Worm (Caenorhabditis elegans): ENCODE results near the gene T19H5.6.

The T19H5.6 gene

DNA sequence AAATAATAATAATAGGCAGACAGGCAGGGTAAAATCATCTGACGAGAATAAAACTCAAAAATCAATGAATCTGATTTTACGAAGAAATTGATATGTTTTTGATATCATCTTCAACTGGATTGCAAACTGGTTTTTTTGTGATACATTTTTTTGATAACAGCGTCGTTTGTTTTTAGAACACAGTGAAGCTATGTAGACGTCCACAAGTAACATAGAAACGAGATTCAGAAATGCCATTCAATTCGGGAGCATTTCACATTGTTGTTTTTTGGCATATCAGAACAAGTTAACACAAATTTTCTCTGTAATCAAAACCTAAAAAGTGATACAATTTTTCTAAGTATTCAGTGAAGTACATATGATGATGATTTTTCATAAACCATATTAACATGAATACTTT lies 31.8 kb downstream of the T19H5.6 start, which contains the start of gene chil-13:
TSS of gene chil-13 (minus strand) at position 101 of the 400 bp plus-strand sequence.
- TF ChIP-seq tbx-11 (GFP tag; IDR thresholded peaks at IDR 0.05): no peak
- no peak for TF ChIP-seq ama-1 (optimal IDR thresholded peaks at IDR 0.05)
- no peak for TF ChIP-seq F13C5.2 (tag; optimal IDR thresholded peaks at IDR 0.05)
- no peak for TF ChIP-seq scrt-1 (GFP tag; IDR thresholded peaks at IDR 0.05)
- no peak for TF ChIP-seq ceh-13 (GFP tag; optimal IDR thresholded peaks at IDR 0.05)
- TF ChIP-seq hmg-4 (GFP tag; optimal IDR thresholded peaks at IDR 0.05): no peak
- TF ChIP-seq aly-1 (tag; optimal IDR thresholded peaks at IDR 0.05): no peak
- TF ChIP-seq ceh-36 (tag; optimal IDR thresholded peaks at IDR 0.05): no peak
- TF ChIP-seq hnd-1 (tag; optimal IDR thresholded peaks at IDR 0.05): no peak
- TF ChIP-seq tra-4 (tag; optimal IDR thresholded peaks at IDR 0.05): no peak
- no peak for TF ChIP-seq hmbx-1 (tag; optimal IDR thresholded peaks at IDR 0.05)
- no peak for TF ChIP-seq sea-1 (GFP tag; conservative IDR thresholded peaks at IDR 0.05)
- TF ChIP-seq flt-1 (GFP tag; IDR thresholded peaks at IDR 0.05): no peak
- no peak for TF ChIP-seq tbx-37 (GFP tag; conservative IDR thresholded peaks at IDR 0.05)
- TF ChIP-seq B0310.2 (tag; optimal IDR thresholded peaks at IDR 0.05): no peak
- TF ChIP-seq ets-7 (tag; optimal IDR thresholded peaks at IDR 0.05): no peak
- no peak for TF ChIP-seq pes-1 (GFP tag; IDR thresholded peaks at IDR 0.05)

DNA sequence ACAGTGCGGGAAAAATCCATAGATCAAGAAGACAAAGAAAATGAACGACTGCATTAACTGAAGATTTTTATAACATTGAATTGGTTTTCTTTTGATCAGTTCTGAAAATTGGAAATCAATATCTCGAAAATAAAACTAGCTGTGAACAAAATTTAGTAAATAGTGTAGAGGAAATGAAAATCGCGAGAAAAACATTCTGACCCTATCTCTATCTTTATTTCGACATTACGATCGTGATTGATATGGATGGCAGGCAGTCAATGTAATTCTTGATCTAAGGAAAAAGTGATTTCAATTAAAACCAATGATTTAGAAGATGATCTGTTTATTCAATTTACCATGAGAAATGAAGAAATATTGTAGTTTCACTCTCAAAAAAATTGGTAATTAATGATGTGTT lies 34.0 kb downstream of the T19H5.6 start, which contains the start of gene kin-16:
TSS of gene kin-16 (minus strand) at position 101 of the 400 bp plus-strand sequence.
- no peak for TF ChIP-seq B0310.2 (tag; optimal IDR thresholded peaks at IDR 0.05)
- no peak for TF ChIP-seq flt-1 (GFP tag; IDR thresholded peaks at IDR 0.05)
- no peak for TF ChIP-seq sea-1 (GFP tag; conservative IDR thresholded peaks at IDR 0.05)
- no peak for TF ChIP-seq tbx-37 (GFP tag; conservative IDR thresholded peaks at IDR 0.05)
- no peak for TF ChIP-seq hmbx-1 (tag; optimal IDR thresholded peaks at IDR 0.05)
- TF ChIP-seq hmg-4 (GFP tag; optimal IDR thresholded peaks at IDR 0.05): no peak
- no peak for TF ChIP-seq pes-1 (GFP tag; IDR thresholded peaks at IDR 0.05)
- TF ChIP-seq ceh-13 (GFP tag; optimal IDR thresholded peaks at IDR 0.05): no peak
- no peak for TF ChIP-seq F13C5.2 (tag; optimal IDR thresholded peaks at IDR 0.05)
- no peak for TF ChIP-seq ets-7 (tag; optimal IDR thresholded peaks at IDR 0.05)
- no peak for TF ChIP-seq tbx-11 (GFP tag; IDR thresholded peaks at IDR 0.05)
- TF ChIP-seq hnd-1 (tag; optimal IDR thresholded peaks at IDR 0.05): no peak
- no peak for TF ChIP-seq tra-4 (tag; optimal IDR thresholded peaks at IDR 0.05)
- no peak for TF ChIP-seq aly-1 (tag; optimal IDR thresholded peaks at IDR 0.05)
- TF ChIP-seq ceh-36 (tag; optimal IDR thresholded peaks at IDR 0.05): no peak
- no peak for TF ChIP-seq scrt-1 (GFP tag; IDR thresholded peaks at IDR 0.05)

DNA sequence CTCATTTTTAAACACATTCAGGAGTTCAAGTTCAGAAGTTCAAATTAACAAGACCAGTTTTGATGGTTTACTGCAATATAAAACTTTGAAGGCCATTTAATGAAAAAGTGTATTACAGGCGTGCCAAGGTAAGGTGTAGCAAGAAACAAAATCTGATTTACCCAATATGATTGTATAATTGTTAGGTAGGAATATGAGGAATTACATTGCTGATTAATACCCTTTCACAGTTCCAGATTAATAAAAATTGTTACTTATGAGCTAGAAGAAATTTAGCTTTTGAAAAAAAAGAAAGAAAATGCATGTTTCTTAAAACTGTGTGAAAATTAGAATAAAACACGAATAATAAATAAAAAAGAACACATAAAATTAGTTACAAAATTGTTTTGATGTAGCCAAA lies 36.4 kb downstream of the T19H5.6 start, which contains the start of gene kin-15:
TSS of gene kin-15 (minus strand) at position 101 of the 400 bp plus-strand sequence.
- no peak for TF ChIP-seq scrt-1 (GFP tag; IDR thresholded peaks at IDR 0.05)
- TF ChIP-seq hnd-1 (tag; optimal IDR thresholded peaks at IDR 0.05): no peak
- TF ChIP-seq tbx-11 (GFP tag; IDR thresholded peaks at IDR 0.05): no peak
- TF ChIP-seq hmg-4 (GFP tag; optimal IDR thresholded peaks at IDR 0.05): no peak
- TF ChIP-seq ceh-13 (GFP tag; optimal IDR thresholded peaks at IDR 0.05): no peak
- no peak for TF ChIP-seq aly-1 (tag; optimal IDR thresholded peaks at IDR 0.05)
- no peak for TF ChIP-seq ceh-36 (tag; optimal IDR thresholded peaks at IDR 0.05)
- no peak for TF ChIP-seq F13C5.2 (tag; optimal IDR thresholded peaks at IDR 0.05)
- TF ChIP-seq flt-1 (GFP tag; IDR thresholded peaks at IDR 0.05): no peak
- TF ChIP-seq hmbx-1 (tag; optimal IDR thresholded peaks at IDR 0.05): no peak
- no peak for TF ChIP-seq pes-1 (GFP tag; IDR thresholded peaks at IDR 0.05)
- TF ChIP-seq sea-1 (GFP tag; conservative IDR thresholded peaks at IDR 0.05): no peak
- TF ChIP-seq B0310.2 (tag; optimal IDR thresholded peaks at IDR 0.05): no peak
- no peak for TF ChIP-seq ets-7 (tag; optimal IDR thresholded peaks at IDR 0.05)
- no peak for TF ChIP-seq tbx-37 (GFP tag; conservative IDR thresholded peaks at IDR 0.05)
- TF ChIP-seq tra-4 (tag; optimal IDR thresholded peaks at IDR 0.05): no peak

DNA sequence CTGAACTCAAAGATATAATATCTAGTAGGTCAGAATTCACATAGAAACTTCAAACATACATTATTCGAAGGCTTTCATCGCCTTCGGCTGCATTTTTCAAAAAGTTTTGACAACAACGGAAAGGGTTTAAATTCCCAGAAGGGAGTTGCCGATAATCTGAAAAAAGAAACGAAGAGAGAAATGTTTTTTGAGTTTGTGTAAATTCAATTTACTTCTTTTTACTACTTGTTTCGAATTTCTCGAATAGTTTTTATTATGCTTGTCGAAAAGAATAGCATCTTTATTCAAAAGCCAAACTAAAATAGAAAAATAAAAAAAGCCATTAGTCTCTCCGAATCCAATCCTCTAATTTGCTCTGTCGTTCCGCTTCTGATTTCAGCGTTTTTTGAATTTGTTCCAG lies 38.9 kb downstream of the T19H5.6 start:
- TF ChIP-seq pes-1 (GFP tag; IDR thresholded peaks at IDR 0.05): no peak
- TF ChIP-seq B0310.2 (tag; optimal IDR thresholded peaks at IDR 0.05): no peak
- TF ChIP-seq aly-1 (tag; optimal IDR thresholded peaks at IDR 0.05): no peak
- no peak for TF ChIP-seq flt-1 (GFP tag; IDR thresholded peaks at IDR 0.05)
- no peak for TF ChIP-seq scrt-1 (GFP tag; IDR thresholded peaks at IDR 0.05)
- no peak for TF ChIP-seq ama-1 (optimal IDR thresholded peaks at IDR 0.05)
- TF ChIP-seq hmbx-1 (tag; optimal IDR thresholded peaks at IDR 0.05): no peak
- no peak for TF ChIP-seq ceh-36 (tag; optimal IDR thresholded peaks at IDR 0.05)

DNA sequence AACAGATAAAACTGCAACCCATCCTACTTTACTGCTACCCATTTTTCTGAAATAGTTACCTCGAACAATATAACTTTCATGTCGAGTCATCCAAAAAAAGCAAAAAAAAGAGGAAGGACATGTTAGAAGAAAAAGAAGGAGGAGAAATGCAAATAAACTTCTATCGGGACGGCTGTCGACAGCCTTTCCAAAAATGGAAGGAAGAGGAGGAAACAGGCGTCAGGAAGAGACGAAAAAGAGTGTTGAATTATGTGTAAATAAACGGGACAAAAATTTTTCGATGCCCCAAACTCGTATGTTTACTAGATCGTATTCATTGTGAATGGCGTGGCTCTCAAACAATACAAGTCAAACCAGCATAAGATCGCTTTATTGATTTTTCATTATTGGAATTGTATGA lies 42.4 kb downstream of the T19H5.6 start, which contains the start of gene M176.5:
TSS of gene M176.5 (minus strand) at position 101 of the 400 bp plus-strand sequence.
- TF ChIP-seq hmbx-1 (tag; optimal IDR thresholded peaks at IDR 0.05) (no peak), pes-1 (GFP tag; IDR thresholded peaks at IDR 0.05) (no peak), aly-1 (tag; optimal IDR thresholded peaks at IDR 0.05) (no peak), hnd-1 (tag; optimal IDR thresholded peaks at IDR 0.05) (no peak), B0310.2 (tag; optimal IDR thresholded peaks at IDR 0.05) (no peak), tra-4 (tag; optimal IDR thresholded peaks at IDR 0.05) (no peak), F13C5.2 (tag; optimal IDR thresholded peaks at IDR 0.05) (no peak)

DNA sequence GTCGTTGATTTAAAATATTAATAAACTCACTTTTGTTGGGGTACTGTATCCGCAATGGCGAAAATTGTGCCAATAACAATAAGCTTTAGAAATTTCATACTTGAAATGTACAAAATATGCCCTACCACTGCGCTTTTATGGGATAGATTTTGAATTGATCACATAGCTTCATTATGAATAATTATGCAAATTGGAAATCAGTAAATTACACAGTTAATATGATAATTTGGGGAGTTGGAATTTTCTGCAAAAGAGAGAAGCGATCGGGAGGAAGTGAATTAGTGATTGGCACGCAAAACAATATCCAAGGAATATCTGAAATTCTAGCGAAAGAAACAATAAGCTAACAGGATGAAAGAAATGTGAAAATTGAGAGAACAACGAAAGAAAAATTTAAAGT lies 43.9 kb downstream of the T19H5.6 start, which contains the start of gene M176.10:
TSS of gene M176.10 (minus strand) at position 101 of the 400 bp plus-strand sequence.
- TF ChIP-seq hnd-1 (tag; optimal IDR thresholded peaks at IDR 0.05): no peak
- no peak for TF ChIP-seq ceh-13 (GFP tag; optimal IDR thresholded peaks at IDR 0.05)
- no peak for TF ChIP-seq F13C5.2 (tag; optimal IDR thresholded peaks at IDR 0.05)
- TF ChIP-seq hmbx-1 (tag; optimal IDR thresholded peaks at IDR 0.05): no peak
- no peak for TF ChIP-seq ets-7 (tag; optimal IDR thresholded peaks at IDR 0.05)
- TF ChIP-seq pes-1 (GFP tag; IDR thresholded peaks at IDR 0.05): no peak
- TF ChIP-seq B0310.2 (tag; optimal IDR thresholded peaks at IDR 0.05): no peak
- no peak for TF ChIP-seq tbx-37 (GFP tag; conservative IDR thresholded peaks at IDR 0.05)
- TF ChIP-seq aly-1 (tag; optimal IDR thresholded peaks at IDR 0.05): no peak
- no peak for TF ChIP-seq ceh-36 (tag; optimal IDR thresholded peaks at IDR 0.05)
- no peak for TF ChIP-seq tra-4 (tag; optimal IDR thresholded peaks at IDR 0.05)
- TF ChIP-seq sea-1 (GFP tag; conservative IDR thresholded peaks at IDR 0.05): no peak
- no peak for TF ChIP-seq hmg-4 (GFP tag; optimal IDR thresholded peaks at IDR 0.05)
- no peak for TF ChIP-seq scrt-1 (GFP tag; IDR thresholded peaks at IDR 0.05)
- no peak for TF ChIP-seq flt-1 (GFP tag; IDR thresholded peaks at IDR 0.05)
- TF ChIP-seq tbx-11 (GFP tag; IDR thresholded peaks at IDR 0.05): no peak
- no peak for TF ChIP-seq ama-1 (optimal IDR thresholded peaks at IDR 0.05)

DNA sequence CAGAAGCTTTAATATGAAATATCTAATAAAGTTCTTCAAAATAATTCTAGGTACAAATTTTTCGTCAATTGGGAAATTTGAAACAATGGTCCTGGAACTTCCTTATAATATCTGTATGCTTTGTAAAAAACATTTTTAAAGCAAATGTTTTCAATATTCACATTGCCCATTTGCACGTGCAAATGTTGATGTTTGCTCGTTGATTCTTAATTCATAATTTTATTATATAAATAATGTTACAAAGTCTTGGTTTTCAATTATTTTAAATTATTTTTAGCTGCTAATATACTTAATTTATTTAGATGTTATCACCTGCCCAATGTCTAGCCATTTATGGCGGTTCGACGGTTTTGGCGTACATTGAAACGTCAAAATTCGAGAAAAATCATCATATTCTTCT lies 48.1 kb downstream of the T19H5.6 start, which contains the start of gene M176.11:
TSS of gene M176.11 (plus strand) at position 301 of the 400 bp plus-strand sequence.
- no peak for TF ChIP-seq sea-1 (GFP tag; conservative IDR thresholded peaks at IDR 0.05)
- no peak for TF ChIP-seq F13C5.2 (tag; optimal IDR thresholded peaks at IDR 0.05)
- no peak for TF ChIP-seq ceh-36 (tag; optimal IDR thresholded peaks at IDR 0.05)
- TF ChIP-seq ceh-13 (GFP tag; optimal IDR thresholded peaks at IDR 0.05): no peak
- TF ChIP-seq flt-1 (GFP tag; IDR thresholded peaks at IDR 0.05): no peak
- TF ChIP-seq hmbx-1 (tag; optimal IDR thresholded peaks at IDR 0.05): no peak
- TF ChIP-seq B0310.2 (tag; optimal IDR thresholded peaks at IDR 0.05): no peak
- TF ChIP-seq ets-7 (tag; optimal IDR thresholded peaks at IDR 0.05): no peak
- TF ChIP-seq pes-1 (GFP tag; IDR thresholded peaks at IDR 0.05): no peak
- no peak for TF ChIP-seq hnd-1 (tag; optimal IDR thresholded peaks at IDR 0.05)

Measured in whole organism, early embryonic.